Worm (Caenorhabditis elegans) whole organism, early embryonic: ENCODE results near the gene T04H1.13.

Source experiments
- B0310.2 ChIP-seq: sonication (generic microtip); optimal IDR thresholded peaks from 2 replicates; lab custom pipeline; 2016; ENCODE audit warnings: mild to moderate bottlenecking, missing genetic modification characterization, missing compliant biosample characterization
- ama-1 ChIP-seq: fragments of 150-350 bp; optimal IDR thresholded peaks from 2 replicates; lab custom pipeline; 2014
- ceh-36 ChIP-seq: sonication (generic microtip); optimal IDR thresholded peaks from 2 replicates; lab custom pipeline; 2016; ENCODE audit warnings: missing genetic modification characterization, inconsistent platforms, missing compliant biosample characterization
- flt-1 ChIP-seq: fragments of 200-800 bp; sonication (Bioruptor generic); IDR thresholded peaks from 2 replicates; pipeline ENCODE4 v1.3.6; 2022; ENCODE audit warnings: missing genetic modification characterization, missing compliant biosample characterization
- hnd-1 ChIP-seq: sonication (generic microtip); optimal IDR thresholded peaks from 2 replicates; lab custom pipeline; 2016; ENCODE audit warnings: missing genetic modification characterization, missing compliant biosample characterization

ce11 chrV:12197748-12198147 is 47.1 kb downstream of the T04H1.13 start:
- no peak for TF ChIP-seq B0310.2 (tag; lab: Kevin White, UChicago)
- no peak for TF ChIP-seq ceh-36 (tag; lab: Kevin White, UChicago)
- TF ChIP-seq ama-1 (lab: Kevin White, UChicago), result no peak
- no peak for TF ChIP-seq hnd-1
- TF ChIP-seq flt-1 (GFP tag; lab: Robert Waterston, UW), result no peak
